Fruit fly (Drosophila melanogaster) whole organism, prepupa: ENCODE measurements around the gene CG16762.

Experiments used
- CG15336 ChIP-seq: fragments of 200-800 bp; sonication (Bioruptor generic); IDR thresholded peaks from 2 replicates; pipeline ENCODE4 v1.3.6; 2022; ENCODE audit warnings: missing biosample characterization, missing genetic modification characterization
- Gug ChIP-seq: fragments of 200-800 bp; sonication (Bioruptor generic); IDR thresholded peaks from 2 replicates; pipeline ENCODE4 v1.3.6; 2022; ENCODE audit warnings: missing biosample characterization, missing genetic modification characterization
- eg ChIP-seq: fragments of 200-800 bp; sonication (Bioruptor generic); IDR thresholded peaks from 3 replicates; pipeline ENCODE4 v1.3.6; 2022; ENCODE audit warnings: missing biosample characterization, missing genetic modification characterization
- spab ChIP-seq: fragments of 200-800 bp; sonication (Bioruptor generic); optimal IDR thresholded peaks from 2 replicates; lab custom pipeline; 2017; ENCODE audit warnings: missing biosample characterization, mild to moderate bottlenecking, missing genetic modification characterization, missing genetic modification reagents

dm6 chr3L:2433358-2433757, 42.1 kb downstream of the CG16762 start:
- TF ChIP-seq spab (GFP tag; lab: Kevin White, UChicago) (peak; percentile 21), Gug (GFP tag; lab: Robert Waterston, UW) (no peak), eg (GFP tag; lab: Robert Waterston, UW) (peak; percentile 16; the same call in 1 of the 3 replicates), CG15336 (GFP tag; lab: Robert Waterston, UW) (no peak)
